Worm (Caenorhabditis elegans) whole organism, L3 larva: Measurements from ENCODE around the gene F54F11.1.

Source experiments
- ZK546.5 ChIP-seq: sonication (generic microtip); optimal IDR thresholded peaks from 2 replicates; lab custom pipeline; 2017; ENCODE audit warnings: missing biosample characterization, missing genetic modification characterization
- ceh-82 ChIP-seq: fragments of 150-350 bp; optimal IDR thresholded peaks from 2 replicates; lab custom pipeline; 2014; ENCODE audit warnings: missing biosample characterization, missing genetic modification characterization
- fos-1 ChIP-seq: fragments of 150-350 bp; optimal IDR thresholded peaks from 2 replicates; lab custom pipeline; 2014; ENCODE audit warnings: missing biosample characterization, missing genetic modification characterization
- hmg-11 ChIP-seq: sonication (generic microtip); optimal IDR thresholded peaks from 2 replicates; lab custom pipeline; 2016; ENCODE audit warnings: missing genetic modification characterization, missing compliant biosample characterization
- jun-1 ChIP-seq: fragments of 150-350 bp; optimal IDR thresholded peaks from 2 replicates; lab custom pipeline; 2014; ENCODE audit warnings: missing biosample characterization, missing genetic modification reagents, missing genetic modification characterization
- lin-15B ChIP-seq: fragments of 150-350 bp; optimal IDR thresholded peaks from 2 replicates; lab custom pipeline; 2014; ENCODE audit warnings: missing biosample characterization, missing genetic modification characterization
- mdl-1 ChIP-seq: fragments of 150-350 bp; optimal IDR thresholded peaks from 2 replicates; lab custom pipeline; 2014; ENCODE audit warnings: missing biosample characterization, missing genetic modification characterization
- nfya-1 ChIP-seq: sonication (generic microtip); optimal IDR thresholded peaks from 2 replicates; lab custom pipeline; 2017; ENCODE audit warnings: missing genetic modification characterization, mild to moderate bottlenecking, missing compliant biosample characterization, antibody characterized with exemption, moderate library complexity; ENCODE audit not compliant: insufficient read depth
- nhr-11 ChIP-seq: fragments of 150-350 bp; optimal IDR thresholded peaks from 2 replicates; lab custom pipeline; 2014; ENCODE audit warnings: missing biosample characterization, missing genetic modification characterization
- unc-62 ChIP-seq: fragments of 150-350 bp; sonication (generic microtip); optimal IDR thresholded peaks from 4 replicates; lab custom pipeline; 2014; ENCODE audit warnings: missing biosample characterization, missing genetic modification reagents, missing genetic modification characterization
- zag-1 ChIP-seq: fragments of 150-350 bp; optimal IDR thresholded peaks from 2 replicates; lab custom pipeline; 2014; ENCODE audit warnings: missing biosample characterization, missing genetic modification characterization
- ztf-11 ChIP-seq: fragments of 150-350 bp; optimal IDR thresholded peaks from 2 replicates; lab custom pipeline; 2014; ENCODE audit warnings: missing biosample characterization, missing genetic modification characterization
- ztf-4 ChIP-seq: fragments of 150-350 bp; optimal IDR thresholded peaks from 2 replicates; lab custom pipeline; 2014; ENCODE audit warnings: missing biosample characterization, missing genetic modification characterization

DNA sequence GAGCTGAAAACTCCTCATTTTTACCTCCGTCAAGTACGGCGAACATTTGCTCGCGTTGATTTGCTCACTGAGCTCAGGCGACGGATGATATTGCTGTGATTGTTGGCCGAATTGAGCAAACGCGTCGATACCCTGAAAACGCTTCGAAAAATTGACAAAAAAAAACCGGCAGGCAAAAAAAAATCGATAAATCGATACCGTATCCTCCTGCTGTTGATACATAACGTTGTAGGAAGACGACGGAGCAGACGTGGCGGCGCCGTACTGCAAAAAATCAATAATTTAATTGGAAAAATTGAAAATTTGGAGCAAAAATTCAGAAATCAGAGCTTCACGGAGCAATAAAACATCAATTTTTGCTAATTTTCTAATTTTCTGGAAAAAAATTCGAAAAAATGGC is 48.9 kb upstream of the F54F11.1 start:
- TF ChIP-seq jun-1 (tag; lab: Kevin White, UChicago), result no peak
- no peak for TF ChIP-seq nhr-11
- TF ChIP-seq lin-15B (tag; lab: Kevin White, UChicago), result no peak
- TF ChIP-seq fos-1 (tag; lab: Kevin White, UChicago), result no peak
- no peak for TF ChIP-seq ZK546.5
- TF ChIP-seq ceh-82, result no peak
- no peak for TF ChIP-seq unc-62 (GFP tag; lab: Kevin White, UChicago)
- TF ChIP-seq mdl-1, result no peak
- TF ChIP-seq zag-1 (tag; lab: Kevin White, UChicago), result no peak
- no peak for TF ChIP-seq hmg-11 (tag; lab: Kevin White, UChicago)
- no peak for TF ChIP-seq ztf-4 (tag; lab: Kevin White, UChicago)
- no peak for TF ChIP-seq nfya-1 (tag; lab: Kevin White, UChicago)
- no peak for TF ChIP-seq ztf-11
